Fruit fly (Drosophila melanogaster): Measurements from ENCODE around the gene CG14545.

dm6 chr3R:25881915-25882314 is 30.8 kb upstream of the CG14545 start, which contains the start of gene SppL:
- TF ChIP-seq CG8478 (optimal IDR thresholded peaks at IDR 0.05), result no peak
- TF ChIP-seq CTCF (optimal IDR thresholded peaks at IDR 0.05), result no peak

Measured in S2 (cell line).